Worm (Caenorhabditis elegans) whole organism, early embryonic: ENCODE data around the gene srx-10.

Experiments used
- B0310.2 ChIP-seq: sonication (generic microtip); optimal IDR thresholded peaks from 2 replicates; lab custom pipeline; 2016; ENCODE audit warnings: mild to moderate bottlenecking, missing genetic modification characterization, missing compliant biosample characterization
- F13C5.2 ChIP-seq: sonication (generic microtip); optimal IDR thresholded peaks from 2 replicates; lab custom pipeline; 2017; ENCODE audit warnings: mild to moderate bottlenecking, missing genetic modification characterization, inconsistent platforms, missing compliant biosample characterization
- aly-1 ChIP-seq: sonication (generic microtip); optimal IDR thresholded peaks from 2 replicates; lab custom pipeline; 2016; ENCODE audit warnings: missing genetic modification characterization, missing compliant biosample characterization
- ama-1 ChIP-seq: fragments of 150-350 bp; optimal IDR thresholded peaks from 2 replicates; lab custom pipeline; 2014
- ceh-13 ChIP-seq: fragments of 200-800 bp; sonication (Bioruptor generic); optimal IDR thresholded peaks from 2 replicates; lab custom pipeline; 2018; ENCODE audit warnings: mild to moderate bottlenecking, missing genetic modification characterization, missing compliant biosample characterization
- ceh-36 ChIP-seq: sonication (generic microtip); optimal IDR thresholded peaks from 2 replicates; lab custom pipeline; 2016; ENCODE audit warnings: missing genetic modification characterization, inconsistent platforms, missing compliant biosample characterization
- ets-7 ChIP-seq: sonication (generic microtip); optimal IDR thresholded peaks from 2 replicates; lab custom pipeline; 2016; ENCODE audit warnings: missing genotype, missing genetic modification characterization, missing compliant biosample characterization
- flt-1 ChIP-seq: fragments of 200-800 bp; sonication (Bioruptor generic); IDR thresholded peaks from 2 replicates; pipeline ENCODE4 v1.3.6; 2022; ENCODE audit warnings: missing genetic modification characterization, missing compliant biosample characterization
- hmbx-1 ChIP-seq: sonication (generic microtip); optimal IDR thresholded peaks from 2 replicates; lab custom pipeline; 2016; ENCODE audit warnings: mild to moderate bottlenecking, missing genetic modification characterization, missing compliant biosample characterization
- hmg-4 ChIP-seq: fragments of 200-800 bp; sonication (Bioruptor generic); optimal IDR thresholded peaks from 2 replicates; lab custom pipeline; 2018; ENCODE audit warnings: mild to moderate bottlenecking, missing genetic modification characterization, missing compliant biosample characterization
- hnd-1 ChIP-seq: sonication (generic microtip); optimal IDR thresholded peaks from 2 replicates; lab custom pipeline; 2016; ENCODE audit warnings: missing genetic modification characterization, missing compliant biosample characterization
- pes-1 ChIP-seq: fragments of 200-800 bp; sonication (Bioruptor generic); IDR thresholded peaks from 2 replicates; pipeline ENCODE4 v1.3.6; 2022; ENCODE audit warnings: missing genetic modification reagents, missing genetic modification characterization, missing compliant biosample characterization
- scrt-1 ChIP-seq: fragments of 200-800 bp; sonication (Bioruptor generic); IDR thresholded peaks from 2 replicates; pipeline ENCODE4 v1.3.6; 2022; ENCODE audit warnings: missing genetic modification characterization, missing compliant biosample characterization
- sea-1 ChIP-seq: fragments of 200-800 bp; sonication (Bioruptor generic); conservative IDR thresholded peaks from 2 replicates; pipeline ENCODE4 v1.3.6; 2022; ENCODE audit warnings: missing genetic modification characterization, missing compliant biosample characterization
- tbx-11 ChIP-seq: fragments of 200-800 bp; sonication (Bioruptor generic); IDR thresholded peaks from 2 replicates; pipeline ENCODE4 v1.3.6; 2022; ENCODE audit warnings: missing genetic modification characterization, missing compliant biosample characterization
- tbx-37 ChIP-seq: fragments of 200-800 bp; sonication (Bioruptor generic); conservative IDR thresholded peaks from 2 replicates; pipeline ENCODE4 v1.3.6; 2022; ENCODE audit warnings: missing genetic modification reagents, missing genetic modification characterization, missing compliant biosample characterization
- tra-4 ChIP-seq: sonication (generic microtip); optimal IDR thresholded peaks from 2 replicates; lab custom pipeline; 2017; ENCODE audit warnings: missing genetic modification characterization, missing compliant biosample characterization

srx-10 gene

DNA sequence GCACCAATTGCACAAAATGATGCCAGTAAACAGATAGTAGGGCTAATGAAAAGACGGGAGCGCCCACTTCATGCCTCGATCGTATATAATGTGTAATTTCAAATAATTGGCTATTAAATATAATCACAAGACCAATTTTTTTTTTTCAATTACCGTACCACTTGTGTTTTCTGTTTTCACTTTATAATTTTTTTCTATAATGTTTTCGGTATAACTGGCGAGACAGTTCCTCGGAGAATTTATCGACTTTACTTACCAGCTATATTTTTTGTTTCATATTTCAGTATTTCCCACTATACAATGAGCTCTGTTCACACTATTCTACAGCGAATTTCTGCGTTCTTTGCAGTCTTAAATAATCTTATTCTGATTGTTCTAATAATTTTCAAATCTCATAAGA lies 30.1 kb downstream of the srx-10 start, which contains the start of gene str-252:
Gene str-252 (plus strand): TSS at position 301 of the 400 bp plus-strand sequence.
- no peak for TF ChIP-seq hmbx-1 (tag; lab: Kevin White, UChicago)
- no peak for TF ChIP-seq aly-1 (tag; lab: Kevin White, UChicago)
- TF ChIP-seq hnd-1 (tag; lab: Kevin White, UChicago): no peak
- TF ChIP-seq hmg-4 (GFP tag; lab: Kevin White, UChicago): no peak
- TF ChIP-seq pes-1 (GFP tag; lab: Robert Waterston, UW): no peak
- no peak for TF ChIP-seq tbx-37 (GFP tag; lab: Robert Waterston, UW)
- TF ChIP-seq F13C5.2 (tag; lab: Kevin White, UChicago): no peak
- TF ChIP-seq B0310.2: no peak
- TF ChIP-seq ets-7 (tag; lab: Kevin White, UChicago): no peak
- no peak for TF ChIP-seq ceh-13 (GFP tag; lab: Kevin White, UChicago)
- no peak for TF ChIP-seq tbx-11
- TF ChIP-seq scrt-1: no peak
- TF ChIP-seq ama-1 (lab: Kevin White, UChicago): no peak
- no peak for TF ChIP-seq flt-1 (GFP tag; lab: Robert Waterston, UW)

DNA sequence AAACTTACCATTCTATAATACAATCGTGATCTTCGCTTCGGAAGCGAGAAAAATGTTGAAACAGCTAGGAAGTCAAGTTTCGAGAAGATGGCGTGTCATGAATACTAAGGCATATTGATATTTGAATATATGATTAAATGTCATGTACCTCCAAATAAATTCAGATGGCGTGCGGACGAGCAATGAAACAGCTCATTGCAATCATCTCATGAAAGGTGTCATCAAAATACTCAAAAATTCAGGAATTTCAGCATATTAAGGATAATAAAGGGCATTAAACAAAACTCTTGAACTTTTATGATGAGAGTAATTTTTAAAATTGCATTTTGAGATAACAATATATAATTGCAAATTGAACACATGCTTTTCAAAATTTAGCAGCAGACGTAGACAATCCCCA lies 30.9 kb downstream of the srx-10 start, which contains the start of gene gcy-32:
Gene gcy-32 (minus strand): TSS at position 101 of the 400 bp plus-strand sequence.
- TF ChIP-seq F13C5.2 (tag; lab: Kevin White, UChicago) (no peak), ets-7 (tag; lab: Kevin White, UChicago) (no peak), tbx-37 (GFP tag; lab: Robert Waterston, UW) (no peak), B0310.2 (no peak), flt-1 (GFP tag; lab: Robert Waterston, UW) (no peak), ama-1 (lab: Kevin White, UChicago) (no peak), tbx-11 (no peak), hmg-4 (GFP tag; lab: Kevin White, UChicago) (no peak)

DNA sequence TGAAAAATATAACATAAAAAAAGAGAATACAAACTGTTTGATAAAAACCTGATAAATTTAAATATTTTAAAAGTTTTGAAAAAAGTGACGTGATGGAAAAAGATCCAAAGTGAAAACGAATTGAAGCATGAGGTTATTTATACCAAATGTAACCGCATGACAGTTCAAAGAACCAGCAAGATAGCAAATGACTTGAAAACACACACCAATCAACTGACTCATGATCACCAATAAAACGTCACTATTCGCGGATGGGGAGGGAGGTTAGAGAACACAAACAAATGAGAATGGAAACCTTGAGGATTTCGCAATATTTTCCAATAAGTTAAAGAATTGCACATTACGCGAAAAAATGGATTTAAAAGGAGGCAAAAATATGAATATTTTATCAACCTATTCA lies 36.9 kb downstream of the srx-10 start, which contains the start of gene C06B3.7:
Gene C06B3.7 (plus strand): TSS at position 287 of the 400 bp plus-strand sequence.
- TF ChIP-seq hmbx-1 (tag; lab: Kevin White, UChicago): no peak
- TF ChIP-seq flt-1 (GFP tag; lab: Robert Waterston, UW): no peak
- TF ChIP-seq scrt-1: no peak

DNA sequence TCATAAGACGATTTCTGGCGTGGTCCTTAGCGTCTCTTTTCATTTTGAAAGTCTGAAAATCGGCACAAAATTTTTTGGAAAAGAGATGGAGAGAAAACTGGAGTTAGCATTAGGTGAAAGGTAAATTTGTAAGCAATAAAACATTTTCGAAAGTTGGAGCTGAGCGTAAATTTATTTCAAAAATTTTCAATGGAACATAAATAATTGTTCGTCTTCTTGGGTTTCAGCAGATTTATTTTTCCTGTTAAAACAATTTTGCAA lies 37.4 kb downstream of the srx-10 start, which contains the start of gene C06B3.6:
Gene C06B3.6 (minus strand): TSS at position 52 of the 261 bp plus-strand sequence.
- TF ChIP-seq hnd-1 (tag; lab: Kevin White, UChicago) (no peak), ama-1 (lab: Kevin White, UChicago) (no peak), scrt-1 (no peak), B0310.2 (no peak), hmg-4 (GFP tag; lab: Kevin White, UChicago) (no peak), flt-1 (GFP tag; lab: Robert Waterston, UW) (no peak), pes-1 (GFP tag; lab: Robert Waterston, UW) (no peak), ceh-13 (GFP tag; lab: Kevin White, UChicago) (no peak), sea-1 (GFP tag; lab: Robert Waterston, UW) (no peak), ets-7 (tag; lab: Kevin White, UChicago) (no peak), tra-4 (tag; lab: Kevin White, UChicago) (no peak), hmbx-1 (tag; lab: Kevin White, UChicago) (no peak), ceh-36 (tag; lab: Kevin White, UChicago) (no peak), aly-1 (tag; lab: Kevin White, UChicago) (no peak), F13C5.2 (tag; lab: Kevin White, UChicago) (no peak), tbx-11 (no peak), tbx-37 (GFP tag; lab: Robert Waterston, UW) (no peak)

DNA sequence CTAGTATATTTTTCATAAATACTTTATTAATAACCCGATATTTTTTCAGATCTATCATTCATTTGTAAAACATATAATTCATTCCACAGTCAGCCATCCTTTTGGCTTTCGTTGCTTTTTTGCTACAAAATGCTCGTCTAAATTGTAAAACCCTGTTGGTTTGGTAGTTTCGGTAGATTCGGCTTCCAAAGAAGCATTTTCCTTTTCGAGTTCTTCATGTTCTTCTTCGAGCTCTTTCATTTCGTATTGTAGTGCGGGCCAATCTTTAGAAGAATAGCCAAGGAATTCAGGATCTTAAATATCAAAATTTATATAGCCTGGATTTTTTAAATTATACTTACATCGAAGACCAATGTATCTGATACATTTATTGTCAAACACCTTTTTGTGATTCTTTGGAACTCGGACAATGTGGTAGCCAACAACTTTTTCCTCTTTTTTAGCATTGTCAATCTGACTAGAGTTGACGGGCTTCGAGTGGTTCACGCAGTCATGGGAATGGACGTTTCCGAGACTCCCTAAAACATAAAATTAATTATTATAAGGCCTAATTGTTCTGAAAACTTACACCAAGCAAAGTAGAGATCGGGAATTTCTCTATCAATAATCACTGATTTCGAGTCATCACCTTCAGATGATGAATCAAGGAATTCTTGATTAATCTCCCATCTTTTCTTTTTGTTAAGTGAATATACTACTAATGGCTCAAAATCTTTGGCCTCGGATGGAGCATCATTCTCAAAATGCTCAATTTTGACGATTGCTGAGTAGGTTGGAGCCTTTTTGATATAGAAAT lies 38.0 kb downstream of the srx-10 start:
- TF ChIP-seq ama-1 (lab: Kevin White, UChicago) (no peak), pes-1 (GFP tag; lab: Robert Waterston, UW) (no peak), hmbx-1 (tag; lab: Kevin White, UChicago) (no peak), tbx-11 (no peak), sea-1 (GFP tag; lab: Robert Waterston, UW) (no peak), hnd-1 (tag; lab: Kevin White, UChicago) (no peak), ceh-13 (GFP tag; lab: Kevin White, UChicago) (no peak), tbx-37 (GFP tag; lab: Robert Waterston, UW) (no peak), B0310.2 (no peak), aly-1 (tag; lab: Kevin White, UChicago) (no peak), F13C5.2 (tag; lab: Kevin White, UChicago) (no peak), tra-4 (tag; lab: Kevin White, UChicago) (no peak)

DNA sequence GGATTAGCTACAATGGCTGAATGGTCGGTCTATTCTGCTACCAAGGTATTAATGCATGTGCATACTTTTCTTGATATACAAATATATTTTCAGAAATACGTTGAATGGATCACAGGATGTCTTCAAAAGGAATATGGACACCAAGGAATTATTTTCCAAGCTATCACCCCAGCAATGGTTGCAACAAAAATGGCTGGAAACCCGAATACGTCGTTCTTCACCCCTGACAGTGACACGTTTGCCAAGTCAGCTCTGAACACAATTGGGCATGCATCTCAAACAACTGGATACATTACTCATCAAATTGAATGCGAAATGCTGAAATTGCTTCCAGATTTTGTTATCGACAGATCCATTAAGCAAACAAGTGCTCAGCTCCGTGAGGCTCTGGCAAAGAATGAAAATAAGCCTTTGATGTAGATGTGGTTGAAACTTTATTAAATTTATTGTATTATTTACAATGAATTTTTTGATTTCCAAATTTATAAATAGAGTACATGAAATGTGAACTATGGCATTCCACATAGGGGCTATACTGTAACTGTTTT lies 38.7 kb downstream of the srx-10 start:
- TF ChIP-seq tra-4 (tag; lab: Kevin White, UChicago): no peak

DNA sequence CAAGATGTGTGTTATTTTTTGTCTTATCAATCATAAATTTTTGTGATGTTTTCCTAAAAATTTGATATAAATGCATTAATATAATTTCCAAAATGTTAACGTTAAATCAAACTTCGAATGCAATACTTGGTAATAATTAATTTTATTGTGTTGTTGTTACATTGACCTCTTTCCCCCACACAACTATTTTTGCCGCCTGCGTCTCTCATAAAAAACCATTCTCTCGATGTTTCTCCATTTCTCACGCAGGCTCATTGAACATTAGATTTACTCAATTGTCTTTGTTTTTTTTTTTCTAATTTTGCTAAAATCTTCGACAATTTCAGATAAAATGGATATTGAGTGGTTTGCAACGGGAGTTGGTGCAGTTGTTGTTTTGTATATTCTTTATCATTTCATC lies 40.1 kb downstream of the srx-10 start, which contains the start of gene stdh-1:
Gene stdh-1 (plus strand): TSS at position 327 of the 400 bp plus-strand sequence.
- no peak for TF ChIP-seq scrt-1
- no peak for TF ChIP-seq F13C5.2 (tag; lab: Kevin White, UChicago)
- TF ChIP-seq ceh-13 (GFP tag; lab: Kevin White, UChicago): no peak
- TF ChIP-seq hmbx-1 (tag; lab: Kevin White, UChicago): no peak
- TF ChIP-seq pes-1 (GFP tag; lab: Robert Waterston, UW): no peak
- TF ChIP-seq tbx-37 (GFP tag; lab: Robert Waterston, UW): no peak
- TF ChIP-seq ceh-36 (tag; lab: Kevin White, UChicago): no peak
- no peak for TF ChIP-seq tra-4 (tag; lab: Kevin White, UChicago)
- TF ChIP-seq hnd-1 (tag; lab: Kevin White, UChicago): no peak
- no peak for TF ChIP-seq tbx-11
- TF ChIP-seq aly-1 (tag; lab: Kevin White, UChicago): no peak
- TF ChIP-seq flt-1 (GFP tag; lab: Robert Waterston, UW): no peak
- TF ChIP-seq ets-7 (tag; lab: Kevin White, UChicago): no peak
- TF ChIP-seq hmg-4 (GFP tag; lab: Kevin White, UChicago): no peak
- no peak for TF ChIP-seq sea-1 (GFP tag; lab: Robert Waterston, UW)
- TF ChIP-seq ama-1 (lab: Kevin White, UChicago): no peak
- TF ChIP-seq B0310.2: no peak
